Worm (Caenorhabditis elegans): ENCODE results near the gene srh-308.

The srh-308 gene

DNA sequence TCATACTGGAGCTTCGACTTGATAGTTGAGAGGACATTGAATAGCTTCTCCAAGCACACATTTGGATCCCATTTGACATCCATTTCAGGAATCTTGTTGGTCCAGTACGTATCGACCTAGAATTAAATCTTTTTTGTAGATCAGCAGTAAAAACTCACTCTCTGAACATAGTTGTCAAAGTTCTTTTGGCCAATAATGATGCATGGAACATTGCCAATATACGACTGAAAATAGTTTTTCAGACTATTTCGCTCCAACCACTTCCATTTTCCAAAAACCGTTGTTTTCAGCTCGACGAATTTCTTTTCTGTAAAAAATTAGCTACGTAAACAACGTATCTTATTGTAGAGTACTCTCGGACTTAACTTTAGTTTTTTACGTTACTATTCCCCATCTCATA lies 35.7 kb downstream of the srh-308 start:
- TF ChIP-seq him-1 (tag; optimal IDR thresholded peaks at IDR 0.05) (no peak), W03F9.2 (tag; optimal IDR thresholded peaks at IDR 0.05) (no peak), dao-5 (tag; optimal IDR thresholded peaks at IDR 0.05) (no peak)

DNA sequence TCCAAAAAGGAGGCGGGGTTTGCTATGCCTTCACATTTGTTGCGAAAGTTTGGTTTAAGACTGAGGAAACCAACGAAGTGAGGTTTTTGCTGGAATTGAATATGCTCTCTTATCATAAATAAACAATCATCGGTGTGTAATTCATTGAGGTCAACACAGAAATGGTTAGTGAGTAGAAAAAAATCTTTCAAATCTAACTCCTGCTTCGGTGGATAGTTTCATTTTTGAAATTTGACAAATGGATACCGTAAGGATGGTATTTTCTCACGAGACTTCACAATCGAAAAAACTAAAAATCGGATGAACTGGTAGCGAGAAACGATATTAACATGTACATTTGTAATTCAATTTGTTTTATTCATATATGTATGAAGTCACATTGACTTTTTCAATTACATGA lies 36.6 kb downstream of the srh-308 start, which contains the start of gene eol-1:
Gene eol-1, minus strand, starts transcription at position 101 of the 400 bp plus-strand sequence.
- TF ChIP-seq him-1 (tag; optimal IDR thresholded peaks at IDR 0.05): no peak
- no peak for TF ChIP-seq dao-5 (tag; optimal IDR thresholded peaks at IDR 0.05)
- TF ChIP-seq W03F9.2 (tag; optimal IDR thresholded peaks at IDR 0.05): no peak
